Fruit fly (Drosophila melanogaster): ENCODE data around the gene Rpn2.

- TF ChIP-seq h (GFP tag; optimal IDR thresholded peaks at IDR 0.05) (peak; percentile 69), rgr (GFP tag; optimal IDR thresholded peaks at IDR 0.05) (peak; percentile 69), Abd-B (GFP tag; optimal IDR thresholded peaks at IDR 0.05) (no peak), CrebA (GFP tag; optimal IDR thresholded peaks at IDR 0.05; ENCODE audit: borderline replicate concordance) (no peak), HLH106 (tag; optimal IDR thresholded peaks at IDR 0.05) (peak; percentile 41), Dif (GFP tag; optimal IDR thresholded peaks at IDR 0.05; ENCODE audit: partially characterized antibody) (no peak), psq (GFP tag; optimal IDR thresholded peaks at IDR 0.05) (peak; percentile 61), dsf (GFP tag; optimal IDR thresholded peaks at IDR 0.05; ENCODE audit: borderline replicate concordance) (no peak)
Measured at dm6 chr3R:29153197-29153644, at the start of gene Rpn2, which contains the start of gene Slbp.

Data from whole organism, wandering third instar larva.